Worm (Caenorhabditis elegans) whole organism, L3 larva: ENCODE measurements around the gene T05B9.1.

Source experiments
- ZK546.5 ChIP-seq: sonication (generic microtip); optimal IDR thresholded peaks from 2 replicates; lab custom pipeline; 2017; ENCODE audit warnings: missing biosample characterization, missing genetic modification characterization
- aly-2 ChIP-seq: fragments of 150-350 bp; optimal IDR thresholded peaks from 2 replicates; lab custom pipeline; 2014; ENCODE audit warnings: missing biosample characterization, missing genetic modification characterization
- ama-1 ChIP-seq: fragments of 150-350 bp; optimal IDR thresholded peaks from 2 replicates; lab custom pipeline; 2018
- ceh-28 ChIP-seq: fragments of 150-350 bp; optimal IDR thresholded peaks from 2 replicates; lab custom pipeline; 2014; ENCODE audit warnings: missing biosample characterization, missing genetic modification reagents, missing genetic modification characterization
- ceh-9 ChIP-seq: sonication (generic microtip); optimal IDR thresholded peaks from 2 replicates; lab custom pipeline; 2018; ENCODE audit warnings: missing biosample characterization, missing genetic modification characterization
- daf-12 ChIP-seq: fragments of 150-350 bp; optimal IDR thresholded peaks from 2 replicates; lab custom pipeline; 2014; ENCODE audit warnings: missing biosample characterization, missing genetic modification reagents, missing genetic modification characterization
- egl-27 ChIP-seq: sonication (generic microtip); optimal IDR thresholded peaks from 4 replicates; lab custom pipeline; 2017; ENCODE audit warnings: missing biosample characterization, missing genetic modification reagents, missing genetic modification characterization
- elt-2 ChIP-seq: sonication (generic microtip); optimal IDR thresholded peaks from 2 replicates; lab custom pipeline; 2016; ENCODE audit warnings: missing genetic modification reagents, mild to moderate bottlenecking, missing genetic modification characterization, missing compliant biosample characterization
- fkh-10 ChIP-seq: sonication (generic microtip); optimal IDR thresholded peaks from 2 replicates; lab custom pipeline; 2017; ENCODE audit warnings: missing biosample characterization, missing genetic modification reagents, missing genetic modification characterization
- fkh-2 ChIP-seq: fragments of 150-350 bp; optimal IDR thresholded peaks from 2 replicates; lab custom pipeline; 2014; ENCODE audit warnings: missing biosample characterization, missing genetic modification reagents, missing genetic modification characterization
- fos-1 ChIP-seq: fragments of 150-350 bp; optimal IDR thresholded peaks from 2 replicates; lab custom pipeline; 2014; ENCODE audit warnings: missing biosample characterization, missing genetic modification characterization
- hmg-11 ChIP-seq: sonication (generic microtip); optimal IDR thresholded peaks from 2 replicates; lab custom pipeline; 2016; ENCODE audit warnings: missing genetic modification characterization, missing compliant biosample characterization
- jun-1 ChIP-seq: fragments of 150-350 bp; optimal IDR thresholded peaks from 2 replicates; lab custom pipeline; 2014; ENCODE audit warnings: missing biosample characterization, missing genetic modification reagents, missing genetic modification characterization
- lin-15B ChIP-seq: fragments of 150-350 bp; optimal IDR thresholded peaks from 2 replicates; lab custom pipeline; 2014; ENCODE audit warnings: missing biosample characterization, missing genetic modification characterization
- lin-39 ChIP-seq: fragments of 150-350 bp; optimal IDR thresholded peaks from 2 replicates; lab custom pipeline; 2018; ENCODE audit warnings: missing biosample characterization, missing genetic modification reagents, missing genetic modification characterization
- lsy-12 ChIP-seq: sonication (generic microtip); optimal IDR thresholded peaks from 2 replicates; lab custom pipeline; 2016; ENCODE audit warnings: mild to moderate bottlenecking, missing genetic modification characterization, missing compliant biosample characterization
- nfya-1 ChIP-seq: sonication (generic microtip); optimal IDR thresholded peaks from 2 replicates; lab custom pipeline; 2017; ENCODE audit warnings: missing genetic modification characterization, mild to moderate bottlenecking, missing compliant biosample characterization, antibody characterized with exemption, moderate library complexity; ENCODE audit not compliant: insufficient read depth
- nhr-12 ChIP-seq: fragments of 150-350 bp; optimal IDR thresholded peaks from 2 replicates; lab custom pipeline; 2014; ENCODE audit warnings: missing biosample characterization, missing genetic modification characterization
- nhr-25 ChIP-seq: sonication (generic microtip); optimal IDR thresholded peaks from 2 replicates; lab custom pipeline; 2017; ENCODE audit warnings: missing biosample characterization, missing genetic modification characterization
- nhr-43 ChIP-seq: sonication (generic microtip); optimal IDR thresholded peaks from 2 replicates; lab custom pipeline; 2016; ENCODE audit warnings: mild to moderate bottlenecking, missing genetic modification characterization, missing compliant biosample characterization; ENCODE audit not compliant: poor library complexity, severe bottlenecking
- nhr-77 ChIP-seq: fragments of 150-350 bp; optimal IDR thresholded peaks from 2 replicates; lab custom pipeline; 2014; ENCODE audit warnings: missing biosample characterization, missing genetic modification characterization
- pha-4 ChIP-seq: fragments of 150-350 bp; optimal IDR thresholded peaks from 2 replicates; lab custom pipeline; 2014; ENCODE audit warnings: missing biosample characterization, missing genetic modification reagents, missing genetic modification characterization
- pqm-1 ChIP-seq: fragments of 150-350 bp; optimal IDR thresholded peaks from 2 replicates; lab custom pipeline; 2017; ENCODE audit warnings: missing biosample characterization, missing genetic modification characterization, inconsistent platforms
- skn-1 ChIP-seq: fragments of 150-350 bp; optimal IDR thresholded peaks from 2 replicates; lab custom pipeline; 2014; ENCODE audit warnings: missing biosample characterization, missing genetic modification characterization
- tbx-2 ChIP-seq: sonication (generic microtip); optimal IDR thresholded peaks from 2 replicates; lab custom pipeline; 2016; ENCODE audit warnings: mild to moderate bottlenecking, missing genetic modification characterization, missing compliant biosample characterization
- unc-39 ChIP-seq: sonication (generic microtip); optimal IDR thresholded peaks from 4 replicates; lab custom pipeline; 2017; ENCODE audit warnings: missing biosample characterization, missing genetic modification characterization
- unc-62 ChIP-seq: fragments of 150-350 bp; sonication (generic microtip); optimal IDR thresholded peaks from 4 replicates; lab custom pipeline; 2014; ENCODE audit warnings: missing biosample characterization, missing genetic modification reagents, missing genetic modification characterization
- zag-1 ChIP-seq: fragments of 150-350 bp; optimal IDR thresholded peaks from 2 replicates; lab custom pipeline; 2014; ENCODE audit warnings: missing biosample characterization, missing genetic modification characterization

T05B9.1 gene

ce11 chrII:11286445-11286844 is 25.5 kb upstream of the T05B9.1 start:
- TF ChIP-seq fkh-2 (tag; lab: Kevin White, UChicago) (no peak), ceh-9 (no peak), daf-12 (tag; lab: Kevin White, UChicago) (no peak), nhr-77 (tag; lab: Kevin White, UChicago) (no peak), unc-62 (GFP tag; lab: Kevin White, UChicago) (no peak)

ce11 chrII:11285282-11285933 is 24.4 kb upstream of the T05B9.1 start:
- TF ChIP-seq nhr-43 (tag; lab: Kevin White, UChicago): no peak
- peak; percentile 62 for TF ChIP-seq nfya-1 (tag; lab: Kevin White, UChicago)
- TF ChIP-seq elt-2 (tag; lab: Kevin White, UChicago): peak; percentile 41

- TF ChIP-seq nhr-12 (tag; lab: Kevin White, UChicago) (no peak), aly-2 (no peak)
These were observed 23.7 kb upstream of the T05B9.1 start for ce11 chrII:11284701-11285100.

ce11 chrII:11283803-11284202 is 22.8 kb upstream of the T05B9.1 start:
- TF ChIP-seq hmg-11 (tag; lab: Kevin White, UChicago) (no peak), ceh-28 (tag; lab: Kevin White, UChicago) (no peak), pqm-1 (peak; percentile 31), ama-1 (no peak), zag-1 (tag; lab: Kevin White, UChicago) (no peak), daf-12 (tag; lab: Kevin White, UChicago) (no peak), fos-1 (tag; lab: Kevin White, UChicago) (no peak), egl-27 (tag; lab: Kevin White, UChicago) (no peak), fkh-10 (GFP tag; lab: Kevin White, UChicago) (no peak), tbx-2 (tag; lab: Kevin White, UChicago) (no peak), nhr-25 (tag; lab: Kevin White, UChicago) (no peak), pha-4 (tag; lab: Kevin White, UChicago) (no peak), jun-1 (tag; lab: Kevin White, UChicago) (no peak), elt-2 (tag; lab: Kevin White, UChicago) (peak; percentile 63)

- peak; percentile 1 for TF ChIP-seq lin-39 (tag; lab: Kevin White, UChicago)
- no peak for TF ChIP-seq nhr-77 (tag; lab: Kevin White, UChicago)
- no peak for TF ChIP-seq fkh-2 (tag; lab: Kevin White, UChicago)
These were observed 22.0 kb upstream of the T05B9.1 start for ce11 chrII:11283013-11283412.

- TF ChIP-seq elt-2 (tag; lab: Kevin White, UChicago): peak; percentile 27
- no peak for TF ChIP-seq unc-39 (tag; lab: Kevin White, UChicago)
- no peak for TF ChIP-seq ZK546.5 (tag; lab: Kevin White, UChicago)
These were observed 20.7 kb upstream of the T05B9.1 start, which contains the start of gene unc-130 for ce11 chrII:11281666-11282065. unc-130 (plus strand) TSS chrII:11281966.

- no peak for TF ChIP-seq ama-1
- TF ChIP-seq lin-15B (tag; lab: Kevin White, UChicago): no peak
- TF ChIP-seq daf-12 (tag; lab: Kevin White, UChicago): no peak
- TF ChIP-seq nfya-1 (tag; lab: Kevin White, UChicago): no peak
- no peak for TF ChIP-seq aly-2
- no peak for TF ChIP-seq skn-1
- TF ChIP-seq lsy-12 (tag; lab: Kevin White, UChicago): no peak
These were observed 20.2 kb upstream of the T05B9.1 start for ce11 chrII:11281177-11281576.
